Fruit fly (Drosophila melanogaster): ENCODE measurements around the gene fu.

Gene fu

dm6 chrX:18646855-18647699 is 10.5 kb upstream of the fu start, which contains the start of gene Rip11 (continued):
- TF ChIP-seq phol (tag; optimal IDR thresholded peaks at IDR 0.05) (peak; percentile 19), CG17328 (GFP tag; IDR thresholded peaks at IDR 0.05) (no peak), CG17186 (GFP tag; optimal IDR thresholded peaks at IDR 0.05) (peak; percentile 70), zfh1 (GFP tag; IDR thresholded peaks at IDR 0.05) (peak; percentile 43; the same call in 1 of the 3 replicates), onecut (GFP tag; IDR thresholded peaks at IDR 0.05) (peak; percentile 48), CG4424 (GFP tag; optimal IDR thresholded peaks at IDR 0.05) (peak; percentile 14), CG8089 (GFP tag; optimal IDR thresholded peaks at IDR 0.05) (peak; percentile 9), luna (GFP tag; optimal IDR thresholded peaks at IDR 0.05) (no peak), prd (optimal IDR thresholded peaks at IDR 0.05) (no peak), prd (GFP tag; IDR thresholded peaks at IDR 0.05) (0 out of 3 replicates have a peak, but pooled peaks have one; percentile 17), BtbVII (GFP tag; optimal IDR thresholded peaks at IDR 0.05) (peak; percentile 51), CG12769 (tag; optimal IDR thresholded peaks at IDR 0.05) (no peak), vvl (GFP tag; IDR thresholded peaks at IDR 0.05) (peak; percentile 38), gsb-n (tag; optimal IDR thresholded peaks at IDR 0.05) (no peak), YL-1 (GFP tag; optimal IDR thresholded peaks at IDR 0.05) (peak; percentile 10), PHDP (tag; optimal IDR thresholded peaks at IDR 0.05) (peak; percentile 37), CG13624 (GFP tag; optimal IDR thresholded peaks at IDR 0.05) (peak; percentile 58), CG16813 (GFP tag; IDR thresholded peaks at IDR 0.05; ENCODE audit: partially characterized antibody) (no peak), Drgx (GFP tag; IDR thresholded peaks at IDR 0.05) (peak; percentile 78), Hsf (GFP tag; optimal IDR thresholded peaks at IDR 0.05) (peak; percentile 4), CG34224 (GFP tag; IDR thresholded peaks at IDR 0.05; ENCODE audit: partially characterized antibody) (0 out of 3 replicates have a peak, but pooled peaks have one; percentile 8), cg (GFP tag; optimal IDR thresholded peaks at IDR 0.05) (peak; percentile 61), hkb (optimal IDR thresholded peaks at IDR 0.05) (no peak), hkb (GFP tag; IDR thresholded peaks at IDR 0.05) (peak; percentile 41; the same call in 1 of the 2 replicates), CG7963 (GFP tag; IDR thresholded peaks at IDR 0.05; ENCODE audit: partially characterized antibody) (0 out of 3 replicates have a peak, but pooled peaks have one; percentile 28), sqz (GFP tag; optimal IDR thresholded peaks at IDR 0.05) (peak; percentile 80), CG42726 (GFP tag; IDR thresholded peaks at IDR 0.05; ENCODE audit: partially characterized antibody) (peak; percentile 59), CG6254 (GFP tag; optimal IDR thresholded peaks at IDR 0.05) (peak; percentile 99), psq (GFP tag; optimal IDR thresholded peaks at IDR 0.05) (no peak), lilli (GFP tag; optimal IDR thresholded peaks at IDR 0.05) (peak; percentile 42), CG4360 (GFP tag; IDR thresholded peaks at IDR 0.05) (peak; percentile 85), Dref (GFP tag; IDR thresholded peaks at IDR 0.05) (peak; percentile 63), CG32772 (GFP tag; IDR thresholded peaks at IDR 0.05) (peak; percentile 77), Hr51 (GFP tag; optimal IDR thresholded peaks at IDR 0.05) (peak in 1 of 2 experiments; percentile 26), Myb (GFP tag; optimal IDR thresholded peaks at IDR 0.05) (peak; percentile 8), CG14014 (GFP tag; IDR thresholded peaks at IDR 0.05) (peak; percentile 62), CG16779 (GFP tag; IDR thresholded peaks at IDR 0.05) (no peak), NC2β (GFP tag; optimal IDR thresholded peaks at IDR 0.05) (peak; percentile 0), chinmo (GFP tag; IDR thresholded peaks at IDR 0.05; ENCODE audit: partially characterized antibody) (no peak), CG10267 (tag; optimal IDR thresholded peaks at IDR 0.05) (peak; percentile 26), CG32532 (GFP tag; IDR thresholded peaks at IDR 0.05) (peak; percentile 61), HmgZ (tag; optimal IDR thresholded peaks at IDR 0.05) (peak; percentile 16), sna (GFP tag; IDR thresholded peaks at IDR 0.05; ENCODE audit: partially characterized antibody) (0 out of 2 replicates have a peak, but pooled peaks have one; percentile 16), CG33213 (GFP tag; optimal IDR thresholded peaks at IDR 0.05) (no peak), aop (GFP tag; IDR thresholded peaks at IDR 0.05) (no peak), CG7786 (GFP tag; optimal IDR thresholded peaks at IDR 0.05) (peak; percentile 27), CG10209 (GFP tag; optimal IDR thresholded peaks at IDR 0.05) (peak; percentile 2), MESR4 (GFP tag; optimal IDR thresholded peaks at IDR 0.05) (peak; percentile 67), chm (GFP tag; IDR thresholded peaks at IDR 0.05) (peak; percentile 32)
